Fruit fly (Drosophila melanogaster): ENCODE data around the gene how.

Gene how

DNA sequence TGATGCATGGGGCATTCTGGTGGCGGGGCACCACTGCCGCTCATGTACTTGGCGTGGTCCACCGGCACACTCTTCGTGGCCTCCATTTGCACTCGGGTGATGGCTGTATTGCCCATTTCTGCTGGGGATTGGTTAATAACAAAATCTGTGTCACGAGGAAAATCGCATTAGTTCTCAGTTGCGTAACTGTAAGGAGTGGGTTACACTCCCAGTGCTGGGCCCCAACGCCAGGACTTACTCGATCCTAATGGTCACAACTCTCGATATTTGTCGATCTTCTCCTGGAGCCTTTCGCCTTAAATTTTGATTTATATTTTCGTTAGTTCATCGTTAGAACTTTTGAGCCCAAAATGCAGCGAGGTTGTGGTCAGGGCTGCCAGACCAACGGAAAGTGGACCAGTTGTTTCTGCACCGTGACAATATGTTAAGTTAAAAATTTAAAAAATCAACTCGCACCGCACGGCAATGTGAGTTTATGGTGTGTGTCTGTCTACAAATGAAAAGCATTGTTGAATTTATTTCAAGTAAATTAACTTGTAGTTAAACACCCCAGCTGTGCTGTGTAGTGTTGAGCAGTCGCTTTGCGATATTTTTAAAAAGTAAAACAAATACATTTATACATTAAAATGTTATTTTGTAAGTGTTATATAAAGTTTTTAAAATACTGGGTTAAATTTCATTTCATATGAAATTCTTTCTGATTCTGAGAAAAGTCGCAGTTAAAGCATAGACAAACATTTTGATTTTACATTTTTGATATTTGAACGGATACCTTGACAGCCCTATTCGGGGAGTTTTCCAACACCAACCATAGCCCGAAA lies 14.9 kb upstream of the how start, which contains the start of the genes Cchl and ND-42 (continued):
- TF ChIP-seq CG8319 (GFP tag; optimal IDR thresholded peaks at IDR 0.05) (peak; percentile 69), CG4318 (GFP tag; optimal IDR thresholded peaks at IDR 0.05) (no peak), CG10631 (GFP tag; optimal IDR thresholded peaks at IDR 0.05) (peak; percentile 87), Sox15 (GFP tag; optimal IDR thresholded peaks at IDR 0.05) (peak; percentile 69), Ets96B (tag; optimal IDR thresholded peaks at IDR 0.05) (peak; percentile 71), dsx (GFP tag; optimal IDR thresholded peaks at IDR 0.05; ENCODE audit: poor library complexity, severe bottlenecking) (peak; percentile 51), ss (GFP tag; optimal IDR thresholded peaks at IDR 0.05) (peak in 1 of 2 experiments; percentile 71), Lpt (GFP tag; optimal IDR thresholded peaks at IDR 0.05) (peak; percentile 53), CG16779 (tag; optimal IDR thresholded peaks at IDR 0.05) (no peak)

DNA sequence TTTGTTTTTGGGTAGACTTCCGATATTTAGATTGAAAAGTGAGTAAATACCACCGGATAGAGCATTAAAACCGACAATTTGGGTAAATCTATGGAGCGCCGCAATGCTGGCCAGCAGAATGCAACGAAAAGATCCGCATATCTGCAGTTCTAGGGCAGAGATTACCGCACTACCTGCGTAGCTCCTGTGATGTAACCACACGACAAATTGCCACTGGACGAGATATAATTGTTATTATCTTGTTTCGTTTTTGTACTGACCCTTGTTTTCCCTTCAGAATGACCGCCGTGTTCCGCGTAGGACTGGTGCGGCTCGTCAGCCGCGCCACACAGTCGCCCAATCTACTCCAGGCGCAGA lies 14.3 kb upstream of the how start:
- TF ChIP-seq Smox (GFP tag; optimal IDR thresholded peaks at IDR 0.05) (no peak), CG8319 (GFP tag; optimal IDR thresholded peaks at IDR 0.05) (no peak)

DNA sequence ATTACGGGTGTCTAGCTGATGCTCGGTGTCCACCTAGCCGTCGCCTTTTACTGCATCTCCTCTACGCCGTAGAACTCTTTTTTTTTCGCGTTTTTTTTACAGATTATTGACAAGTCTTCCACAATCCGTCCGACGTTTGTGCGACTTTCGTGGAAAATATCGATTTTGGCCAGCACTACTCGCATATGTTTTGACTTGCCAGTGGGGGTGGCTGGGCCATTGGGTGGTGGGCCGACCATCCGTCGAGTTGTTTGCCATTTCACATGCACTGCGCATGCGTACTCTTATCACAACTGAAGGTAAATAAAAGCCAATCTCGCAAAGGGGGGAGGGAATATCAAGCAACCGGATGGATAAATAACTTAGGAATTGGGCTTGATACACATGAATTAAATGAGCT lies 10.3 kb upstream of the how start, which contains the start of gene CG13409:
CG13409 (minus strand) TSS at position 163 of the 400 bp plus-strand sequence.
- TF ChIP-seq CG32006 (GFP tag; optimal IDR thresholded peaks at IDR 0.05) (no peak), Eip93F (GFP tag; optimal IDR thresholded peaks at IDR 0.05) (no peak), Hr39 (GFP tag; optimal IDR thresholded peaks at IDR 0.05) (no peak), pdm3 (GFP tag; optimal IDR thresholded peaks at IDR 0.05) (no peak), CG11294 (GFP tag; IDR thresholded peaks at IDR 0.05) (no peak), Smox (GFP tag; optimal IDR thresholded peaks at IDR 0.05) (no peak), spab (GFP tag; optimal IDR thresholded peaks at IDR 0.05) (no peak), acj6 (GFP tag; optimal IDR thresholded peaks at IDR 0.05) (no peak), vri (GFP tag; optimal IDR thresholded peaks at IDR 0.05) (no peak), Eip75B (GFP tag; optimal IDR thresholded peaks at IDR 0.05) (no peak), CG8632 (GFP tag; optimal IDR thresholded peaks at IDR 0.05) (no peak), svp (GFP tag) (no peak), CG4318 (GFP tag; optimal IDR thresholded peaks at IDR 0.05) (no peak), net (GFP tag; optimal IDR thresholded peaks at IDR 0.05) (no peak), CG8119 (GFP tag; IDR thresholded peaks at IDR 0.05) (no peak), CG34406 (GFP tag; optimal IDR thresholded peaks at IDR 0.05) (no peak), salr (GFP tag; optimal IDR thresholded peaks at IDR 0.05) (no peak), ss (GFP tag; optimal IDR thresholded peaks at IDR 0.05) (no peak)

DNA sequence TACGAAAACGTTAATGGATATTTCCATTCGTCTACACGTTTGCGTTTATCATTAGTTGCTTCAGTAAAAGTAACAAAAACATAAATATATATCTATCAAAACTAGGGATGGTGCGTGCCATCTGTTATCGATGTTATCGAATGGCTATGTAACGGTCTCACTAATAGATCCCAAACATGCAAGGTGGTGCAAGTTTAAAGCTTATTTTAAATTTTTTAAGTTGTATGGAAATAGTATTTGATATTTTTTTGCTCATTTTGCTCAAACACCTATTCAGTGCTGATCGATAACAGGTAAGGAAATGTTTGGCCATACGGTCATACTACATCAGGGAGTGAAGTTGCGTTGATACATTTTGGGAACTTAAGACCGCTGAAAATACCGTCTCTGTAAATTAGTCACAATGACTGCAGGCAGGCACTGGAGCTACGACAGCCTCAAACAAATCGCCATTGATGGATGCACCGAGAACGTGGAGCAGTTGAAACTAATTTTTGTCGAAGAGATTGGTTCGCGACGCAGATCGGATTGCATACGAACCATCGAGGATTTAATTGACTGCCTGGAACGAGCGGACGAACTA lies 7.7 kb upstream of the how start, which contains the start of the genes CG45099, CG6015, pit and Fadd:
CG45099 (minus strand) TSS at position 127 of the 583 bp plus-strand sequence.
CG6015 (minus strand) TSS at position 127 of the 583 bp plus-strand sequence.
pit (plus strand) TSS at position 139 of the 583 bp plus-strand sequence.
Fadd (plus strand) TSS at position 296 of the 583 bp plus-strand sequence.
- TF ChIP-seq lz (GFP tag; optimal IDR thresholded peaks at IDR 0.05): no peak
- TF ChIP-seq dac (GFP tag; optimal IDR thresholded peaks at IDR 0.05): no peak
- peak; percentile 70 for TF ChIP-seq Eip78C (GFP tag)
- TF ChIP-seq achi (GFP tag; optimal IDR thresholded peaks at IDR 0.05): no peak
- TF ChIP-seq CG8319 (GFP tag; optimal IDR thresholded peaks at IDR 0.05): no peak
- no peak for TF ChIP-seq CG3919 (GFP tag; optimal IDR thresholded peaks at IDR 0.05)
- TF ChIP-seq CG34406 (GFP tag; optimal IDR thresholded peaks at IDR 0.05): no peak
- TF ChIP-seq esn (GFP tag; optimal IDR thresholded peaks at IDR 0.05): peak; percentile 30

DNA sequence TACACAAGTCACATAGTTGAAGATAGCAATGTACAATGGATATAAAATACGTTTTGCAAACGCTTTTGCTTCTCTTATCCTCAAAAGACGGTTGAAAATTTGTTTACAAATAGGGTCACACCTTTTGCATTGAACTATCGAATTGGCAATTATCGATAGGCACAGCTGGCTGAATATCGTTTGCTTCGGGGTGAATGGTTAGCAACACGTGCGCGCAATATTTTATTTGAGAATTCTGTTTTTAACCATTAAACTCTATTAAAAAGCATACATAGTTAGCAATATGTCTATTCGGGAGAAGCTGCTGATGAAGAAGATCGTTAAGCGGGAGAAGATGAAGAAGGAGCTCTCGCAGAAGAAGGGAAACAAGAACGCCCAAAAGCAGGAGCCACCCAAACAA lies 6.4 kb upstream of the how start:
- TF ChIP-seq Eip75B (GFP tag; optimal IDR thresholded peaks at IDR 0.05) (no peak), esn (GFP tag; optimal IDR thresholded peaks at IDR 0.05) (no peak), salr (GFP tag; optimal IDR thresholded peaks at IDR 0.05) (no peak), CG6792 (GFP tag; optimal IDR thresholded peaks at IDR 0.05) (no peak), CG9139 (GFP tag; optimal IDR thresholded peaks at IDR 0.05) (no peak), CG31627 (GFP tag; optimal IDR thresholded peaks at IDR 0.05) (no peak), CG34406 (GFP tag; optimal IDR thresholded peaks at IDR 0.05) (no peak), Ets96B (tag; optimal IDR thresholded peaks at IDR 0.05) (no peak), Hr39 (GFP tag; optimal IDR thresholded peaks at IDR 0.05) (no peak), vri (GFP tag; optimal IDR thresholded peaks at IDR 0.05) (no peak), cyc (GFP tag; optimal IDR thresholded peaks at IDR 0.05) (no peak), CG4318 (GFP tag; optimal IDR thresholded peaks at IDR 0.05) (no peak), Hr4 (GFP tag; optimal IDR thresholded peaks at IDR 0.05) (no peak), CG8632 (GFP tag; optimal IDR thresholded peaks at IDR 0.05) (no peak)

Data from whole organism, prepupa.